Worm (Caenorhabditis elegans) whole organism, young adult: ENCODE measurements around the gene srx-76.

Source experiments
- B0261.1 ChIP-seq: sonication (generic microtip); optimal IDR thresholded peaks from 2 replicates; lab custom pipeline; 2016; ENCODE audit warnings: mild to moderate bottlenecking, missing genetic modification characterization, moderate library complexity, missing compliant biosample characterization
- C06A6.2 ChIP-seq: fragments of 200-800 bp; sonication (Bioruptor generic); conservative IDR thresholded peaks from 2 replicates; pipeline ENCODE4 v1.3.6; 2022; ENCODE audit warnings: missing genetic modification characterization, missing compliant biosample characterization
- K11D2.4 ChIP-seq: fragments of 200-800 bp; sonication (Bioruptor generic); IDR thresholded peaks from 2 replicates; pipeline ENCODE4 v1.3.6; 2022; ENCODE audit warnings: missing genetic modification reagents, missing genetic modification characterization, missing compliant biosample characterization
- ama-1 ChIP-seq, 3 experiments: fragments of 150-350 bp in 1 of 3; sonication (generic microtip) in 2 of 3; optimal IDR thresholded peaks; 2 replicates each; lab custom pipeline; 2014 to 2018; ENCODE audit warnings: missing biosample characterization in 2 of 3, missing genetic modification characterization in 2 of 3, missing genetic modification reagents in 2 of 3
- aptf-3 ChIP-seq: fragments of 200-800 bp; sonication (Bioruptor generic); IDR thresholded peaks from 2 replicates; pipeline ENCODE4 v1.3.6; 2022; ENCODE audit warnings: missing genetic modification characterization, missing compliant biosample characterization
- atf-7 ChIP-seq: sonication (generic microtip); optimal IDR thresholded peaks from 2 replicates; lab custom pipeline; 2017; ENCODE audit warnings: mild to moderate bottlenecking, missing genetic modification characterization, missing compliant biosample characterization
- attf-6 ChIP-seq: fragments of 200-800 bp; sonication (Bioruptor generic); IDR thresholded peaks from 2 replicates; pipeline ENCODE4 v1.3.6; 2022; ENCODE audit warnings: missing genetic modification reagents, missing genetic modification characterization, missing compliant biosample characterization
- cebp-1 ChIP-seq, 2 experiments: fragments of 200-800 bp in 1 of 2; sonication (Bioruptor generic) in 1 of 2; sonication (generic microtip) in 1 of 2; IDR thresholded peaks in 1 of 2; optimal IDR thresholded peaks in 1 of 2; 2 replicates each; pipeline versions ENCODE4 v1.3.6 to Lab custom; 2017 to 2022; ENCODE audit warnings: missing compliant biosample characterization in 2 of 2, missing genetic modification characterization in 2 of 2, mild to moderate bottlenecking in 1 of 2, missing genetic modification reagents in 1 of 2, moderate library complexity in 1 of 2
- cebp-2 ChIP-seq: fragments of 200-800 bp; sonication (Bioruptor generic); IDR thresholded peaks from 2 replicates; pipeline ENCODE4 v1.3.6; 2022; ENCODE audit warnings: missing genetic modification characterization, missing compliant biosample characterization
- ceh-27 ChIP-seq: fragments of 200-800 bp; sonication (Bioruptor generic); optimal IDR thresholded peaks from 2 replicates; lab custom pipeline; 2018; ENCODE audit warnings: mild to moderate bottlenecking, missing genetic modification characterization, moderate library complexity, missing compliant biosample characterization
- chd-7 ChIP-seq: sonication (generic microtip); optimal IDR thresholded peaks from 2 replicates; lab custom pipeline; 2016; ENCODE audit warnings: mild to moderate bottlenecking, missing genetic modification characterization, moderate library complexity, missing compliant biosample characterization
- die-1 ChIP-seq: sonication (generic microtip); optimal IDR thresholded peaks from 2 replicates; lab custom pipeline; 2016; ENCODE audit warnings: missing genotype, mild to moderate bottlenecking, missing genetic modification characterization, missing compliant biosample characterization
- efl-1 ChIP-seq: fragments of 150-350 bp; optimal IDR thresholded peaks from 2 replicates; lab custom pipeline; 2014; ENCODE audit warnings: missing biosample characterization, missing genetic modification reagents, missing genetic modification characterization
- ekl-4 ChIP-seq: fragments of 200-800 bp; sonication (Bioruptor generic); IDR thresholded peaks from 2 replicates; pipeline ENCODE4 v1.3.6; 2022; ENCODE audit warnings: missing genetic modification reagents, missing genetic modification characterization, missing compliant biosample characterization
- ets-4 ChIP-seq: fragments of 200-800 bp; sonication (Bioruptor generic); optimal IDR thresholded peaks from 2 replicates; lab custom pipeline; 2018; ENCODE audit warnings: mild to moderate bottlenecking, missing genetic modification characterization, missing compliant biosample characterization
- hmg-1.2 ChIP-seq: fragments of 200-800 bp; sonication (Bioruptor generic); IDR thresholded peaks from 2 replicates; pipeline ENCODE4 v1.3.6; 2022; ENCODE audit warnings: missing genetic modification reagents, missing genetic modification characterization, missing compliant biosample characterization
- hmg-20 ChIP-seq: fragments of 200-800 bp; sonication (Bioruptor generic); IDR thresholded peaks from 2 replicates; pipeline ENCODE4 v1.3.6; 2022; ENCODE audit warnings: missing genetic modification reagents, missing genetic modification characterization, missing compliant biosample characterization
- hrde-1 ChIP-seq: sonication (generic microtip); optimal IDR thresholded peaks from 2 replicates; lab custom pipeline; 2016; ENCODE audit warnings: missing genetic modification characterization, mild to moderate bottlenecking, missing compliant biosample characterization, moderate library complexity, missing genotype, missing genetic modification reagents, borderline replicate concordance
- hsf-1 ChIP-seq: fragments of 200-800 bp; sonication (Bioruptor generic); IDR thresholded peaks from 2 replicates; pipeline ENCODE4 v1.3.6; 2022; ENCODE audit warnings: missing genetic modification reagents, missing genetic modification characterization, missing compliant biosample characterization
- lin-40 ChIP-seq: sonication (generic microtip); optimal IDR thresholded peaks from 2 replicates; lab custom pipeline; 2016; ENCODE audit warnings: missing genetic modification characterization, mild to moderate bottlenecking, missing compliant biosample characterization, missing genotype, missing genetic modification reagents
- lir-1 ChIP-seq: fragments of 200-800 bp; sonication (Bioruptor generic); conservative IDR thresholded peaks from 2 replicates; pipeline ENCODE4 v1.3.6; 2022; ENCODE audit warnings: missing genetic modification reagents, missing genetic modification characterization, missing compliant biosample characterization
- madf-3 ChIP-seq: fragments of 200-800 bp; sonication (Bioruptor generic); IDR thresholded peaks from 2 replicates; pipeline ENCODE4 v1.3.6; 2022; ENCODE audit warnings: missing genetic modification reagents, missing genetic modification characterization, missing compliant biosample characterization
- madf-6 ChIP-seq: fragments of 200-800 bp; sonication (Bioruptor generic); IDR thresholded peaks from 2 replicates; pipeline ENCODE4 v1.3.6; 2022; ENCODE audit warnings: missing genetic modification reagents, missing genetic modification characterization, missing compliant biosample characterization
- madf-8 ChIP-seq: fragments of 200-800 bp; sonication (Bioruptor generic); conservative IDR thresholded peaks from 2 replicates; pipeline ENCODE4 v1.3.6; 2022; ENCODE audit warnings: missing genetic modification reagents, missing genetic modification characterization, missing compliant biosample characterization
- mel-28 ChIP-seq: sonication (generic microtip); optimal IDR thresholded peaks from 2 replicates; lab custom pipeline; 2016; ENCODE audit warnings: borderline replicate concordance, mild to moderate bottlenecking, missing genetic modification characterization, missing compliant biosample characterization
- mxl-1 ChIP-seq: sonication (generic microtip); optimal IDR thresholded peaks from 2 replicates; lab custom pipeline; 2016; ENCODE audit warnings: missing genetic modification characterization, missing compliant biosample characterization
- nfyb-1 ChIP-seq: fragments of 200-800 bp; sonication (Bioruptor generic); IDR thresholded peaks from 2 replicates; pipeline ENCODE4 v1.3.6; 2022; ENCODE audit warnings: missing genetic modification reagents, missing genetic modification characterization, missing compliant biosample characterization
- nhr-120 ChIP-seq: fragments of 200-800 bp; sonication (Bioruptor generic); IDR thresholded peaks from 2 replicates; pipeline ENCODE4 v1.3.6; 2022; ENCODE audit warnings: missing genetic modification characterization, missing compliant biosample characterization
- nhr-80 ChIP-seq: sonication (generic microtip); optimal IDR thresholded peaks from 2 replicates; lab custom pipeline; 2016; ENCODE audit warnings: missing genetic modification characterization, missing compliant biosample characterization
- nhr-90 ChIP-seq: sonication (generic microtip); optimal IDR thresholded peaks from 2 replicates; lab custom pipeline; 2016; ENCODE audit warnings: missing genotype, mild to moderate bottlenecking, missing genetic modification characterization, missing compliant biosample characterization
- pbrm-1 ChIP-seq: fragments of 200-800 bp; sonication (Bioruptor generic); IDR thresholded peaks from 2 replicates; pipeline ENCODE4 v1.3.6; 2022; ENCODE audit warnings: missing genetic modification reagents, missing genetic modification characterization, missing compliant biosample characterization
- somi-1 ChIP-seq: fragments of 200-800 bp; sonication (Bioruptor generic); optimal IDR thresholded peaks from 2 replicates; lab custom pipeline; 2018; ENCODE audit warnings: mild to moderate bottlenecking, missing genetic modification characterization, missing compliant biosample characterization
- tbx-9 ChIP-seq: sonication (generic microtip); optimal IDR thresholded peaks from 2 replicates; lab custom pipeline; 2016; ENCODE audit warnings: borderline replicate concordance, missing genetic modification characterization, inconsistent platforms, missing compliant biosample characterization
- xnd-1 ChIP-seq: sonication (generic microtip); optimal IDR thresholded peaks from 2 replicates; lab custom pipeline; 2016; ENCODE audit warnings: missing genotype, missing genetic modification reagents, missing genetic modification characterization, missing compliant biosample characterization
- zim-3 ChIP-seq: sonication (generic microtip); optimal IDR thresholded peaks from 2 replicates; lab custom pipeline; 2017; ENCODE audit warnings: mild to moderate bottlenecking, missing genetic modification characterization, moderate library complexity, missing compliant biosample characterization
- ztf-26 ChIP-seq: sonication (generic microtip); optimal IDR thresholded peaks from 2 replicates; lab custom pipeline; 2017; ENCODE audit warnings: missing genetic modification characterization, missing compliant biosample characterization
- ztf-3 ChIP-seq: fragments of 200-800 bp; sonication (Bioruptor generic); optimal IDR thresholded peaks from 2 replicates; lab custom pipeline; 2018; ENCODE audit warnings: mild to moderate bottlenecking, missing genetic modification characterization, missing compliant biosample characterization

srx-76 gene

DNA sequence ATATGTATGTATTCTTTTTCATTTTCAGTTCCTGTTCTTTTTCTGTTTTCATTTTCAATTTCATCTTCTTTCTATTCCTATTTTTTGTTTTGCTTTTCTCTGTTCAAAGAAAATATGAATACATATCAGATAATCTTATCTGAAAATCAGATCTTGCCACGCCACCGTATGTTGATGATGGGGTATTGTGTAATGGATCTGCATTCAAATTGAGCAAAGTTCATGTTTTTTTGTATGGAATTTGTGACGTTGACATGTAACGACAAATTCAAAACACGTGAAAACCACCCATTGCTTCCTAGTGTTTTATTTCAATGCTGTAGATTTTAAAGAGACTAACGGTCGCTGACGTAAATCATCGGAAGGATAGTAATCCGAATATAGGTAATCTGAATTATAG lies 33.3 kb upstream of the srx-76 start:
- TF ChIP-seq pbrm-1 (GFP tag; lab: Robert Waterston, UW), result no peak
- TF ChIP-seq xnd-1, result no peak
- TF ChIP-seq lir-1 (GFP tag; lab: Robert Waterston, UW), result no peak
- TF ChIP-seq aptf-3, result no peak
- no peak for TF ChIP-seq hsf-1
- TF ChIP-seq mxl-1 (tag; lab: Kevin White, UChicago), result no peak
- TF ChIP-seq ekl-4 (GFP tag; lab: Robert Waterston, UW), result no peak
- no peak for TF ChIP-seq mel-28
- no peak for TF ChIP-seq nhr-120 (GFP tag; lab: Robert Waterston, UW)
- TF ChIP-seq hmg-20 (GFP tag; lab: Robert Waterston, UW), result no peak
- TF ChIP-seq zim-3 (tag; lab: Kevin White, UChicago), result no peak

DNA sequence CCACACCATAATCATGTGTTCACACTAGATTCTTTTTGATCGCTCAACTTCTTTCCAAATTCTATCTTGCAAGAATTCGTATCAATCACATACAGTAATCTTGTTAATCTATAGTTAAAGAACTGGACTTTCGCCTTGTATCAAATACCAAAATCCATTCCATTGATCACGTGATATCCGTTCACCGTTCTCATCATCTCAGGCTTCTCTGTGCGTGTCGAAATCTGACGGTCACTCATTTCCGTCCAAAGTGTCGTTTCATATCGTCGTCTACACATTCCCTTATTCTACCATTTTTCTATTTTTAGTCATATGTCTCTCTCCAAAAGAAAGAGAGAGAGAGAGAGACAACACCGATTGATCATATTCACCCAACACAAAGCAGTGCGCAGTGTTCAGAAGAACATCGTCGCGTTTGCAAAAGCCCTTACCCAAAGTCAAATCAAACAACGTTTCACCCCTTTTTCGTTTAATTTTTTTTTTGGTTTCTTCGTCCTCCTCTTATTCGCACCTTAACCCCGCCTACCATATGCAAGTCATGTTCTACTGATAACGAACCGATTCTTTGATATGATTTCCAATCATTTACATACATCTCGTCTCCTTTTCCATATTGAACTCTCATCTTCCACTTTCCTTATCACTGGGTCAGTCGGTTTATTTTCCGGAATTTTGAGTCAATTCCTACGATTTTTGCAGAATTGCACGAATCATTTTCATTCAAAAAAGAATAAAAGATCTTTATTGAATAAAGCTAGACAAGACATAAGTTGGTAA lies 32.3 kb upstream of the srx-76 start:
- TF ChIP-seq somi-1 (GFP tag; lab: Kevin White, UChicago) (peak; percentile 52), cebp-1 (GFP tag; IDR thresholded peaks at IDR 0.05; lab: Robert Waterston, UW) (no peak), cebp-1 (tag; optimal IDR thresholded peaks at IDR 0.05; lab: Kevin White, UChicago) (peak; percentile 45), nhr-80 (tag; lab: Kevin White, UChicago) (peak; percentile 93), zim-3 (tag; lab: Kevin White, UChicago) (no peak), die-1 (tag; lab: Kevin White, UChicago) (peak; percentile 33), ceh-27 (GFP tag; lab: Kevin White, UChicago) (no peak), B0261.1 (tag; lab: Kevin White, UChicago) (no peak), lin-40 (tag; lab: Kevin White, UChicago) (peak; percentile 47), ztf-3 (GFP tag; lab: Kevin White, UChicago) (no peak), ama-1 (optimal IDR thresholded peaks at IDR 0.05; lab: Kevin White, UChicago) (no peak), ama-1 (GFP tag; optimal IDR thresholded peaks at IDR 0.05; lab: Kevin White, UChicago) (no peak), ztf-26 (peak; percentile 65), K11D2.4 (GFP tag; lab: Robert Waterston, UW) (peak; percentile 56; the same call in 1 of the 2 replicates), chd-7 (tag; lab: Kevin White, UChicago) (peak; percentile 7), ets-4 (GFP tag; lab: Kevin White, UChicago) (peak; percentile 5)

DNA sequence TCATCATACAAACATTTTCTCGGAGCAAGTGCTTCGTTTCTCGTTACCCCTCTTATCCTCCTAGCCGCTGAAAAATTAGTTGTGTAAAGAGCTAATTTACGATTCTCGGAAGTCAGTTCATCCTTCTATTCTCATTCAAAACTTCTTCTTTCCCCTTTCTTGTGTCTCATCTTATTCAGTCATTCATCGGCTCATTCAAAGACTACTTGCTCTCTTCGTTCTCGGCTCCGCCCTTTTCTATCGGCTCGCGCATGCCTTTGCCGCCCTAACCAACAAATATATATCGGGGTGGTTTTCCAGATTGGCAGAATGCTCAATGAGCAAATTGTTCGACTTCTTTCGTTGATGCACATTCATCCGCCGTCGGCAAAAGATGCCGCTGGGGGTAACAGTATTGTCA lies 31.2 kb upstream of the srx-76 start, which contains the start of gene R13H4.5:
Gene R13H4.5 (plus strand): TSS at position 301 of the 400 bp plus-strand sequence.
- no peak for TF ChIP-seq attf-6
- TF ChIP-seq nhr-90 (tag; lab: Kevin White, UChicago), result no peak
- TF ChIP-seq tbx-9 (tag; lab: Kevin White, UChicago), result no peak
- TF ChIP-seq madf-3, result no peak
- TF ChIP-seq nfyb-1, result no peak
- no peak for TF ChIP-seq C06A6.2 (GFP tag; lab: Robert Waterston, UW)
- no peak for TF ChIP-seq hmg-1.2 (GFP tag; lab: Robert Waterston, UW)
- TF ChIP-seq madf-6 (GFP tag; lab: Robert Waterston, UW), result no peak
- no peak for TF ChIP-seq atf-7 (tag; lab: Kevin White, UChicago)
- no peak for TF ChIP-seq lir-1 (GFP tag; lab: Robert Waterston, UW)
- no peak for TF ChIP-seq madf-8
- TF ChIP-seq hrde-1 (tag; lab: Kevin White, UChicago), result no peak
- no peak for TF ChIP-seq cebp-2 (GFP tag; lab: Robert Waterston, UW)
- no peak for TF ChIP-seq ztf-3 (GFP tag; lab: Kevin White, UChicago)
- no peak for TF ChIP-seq efl-1 (GFP tag; lab: Kevin White, UChicago)
